Fruit fly (Drosophila melanogaster) whole organism: ENCODE results near the gene CG5854.

Experiments used
- psq ChIP-seq: fragments of >200 bp; optimal IDR thresholded peaks from 2 replicates; lab custom pipeline; 2017
- usp ChIP-seq: fragments of >200 bp; optimal IDR thresholded peaks from 2 replicates; lab custom pipeline; 2017; ENCODE audit warnings: missing biosample characterization, missing genetic modification characterization, mixed read lengths

dm6 chr3R:23903425-23903824 is 30.3 kb upstream of the CG5854 start:
- no peak for TF ChIP-seq usp (GFP tag; lab: Kevin White, UChicago)
- no peak for TF ChIP-seq psq (lab: Kevin White, UChicago)
